Fruit fly (Drosophila melanogaster) whole organism, embryonic: ENCODE results near the gene CG6168.

Source experiments
- CG11560 ChIP-seq: fragments of 200-800 bp; sonication (Bioruptor generic); IDR thresholded peaks from 3 replicates; pipeline ENCODE4 v1.3.6; 2022; ENCODE audit warnings: missing biosample characterization, missing genetic modification characterization
- CG11696 ChIP-seq: fragments of 200-800 bp; sonication (Bioruptor generic); IDR thresholded peaks from 2 replicates; pipeline ENCODE4 v1.3.6; 2022; ENCODE audit warnings: missing biosample characterization, missing genetic modification characterization
- CG12104 ChIP-seq: fragments of 200-800 bp; sonication (Bioruptor generic); optimal IDR thresholded peaks from 3 replicates; lab custom pipeline; 2016; ENCODE audit warnings: missing biosample characterization, missing genetic modification characterization
- CG14050 ChIP-seq: fragments of 200-800 bp; sonication (Bioruptor generic); IDR thresholded peaks from 3 replicates; pipeline ENCODE4 v1.3.6; 2022; ENCODE audit warnings: missing biosample characterization, missing genetic modification characterization
- CG17359 ChIP-seq: fragments of 200-800 bp; sonication (Bioruptor generic); optimal IDR thresholded peaks from 3 replicates; lab custom pipeline; 2018; ENCODE audit warnings: missing biosample characterization, mild to moderate bottlenecking, missing genetic modification characterization, moderate library complexity
- CG17612 ChIP-seq: fragments of 200-800 bp; sonication (Bioruptor generic); IDR thresholded peaks from 2 replicates; pipeline ENCODE4 v1.3.6; 2022; ENCODE audit warnings: missing biosample characterization, missing genetic modification characterization
- CG1792 ChIP-seq: fragments of 200-800 bp; sonication (Bioruptor generic); optimal IDR thresholded peaks from 2 replicates; lab custom pipeline; 2016; ENCODE audit warnings: missing biosample characterization, missing genetic modification characterization
- CG18011 ChIP-seq: fragments of 200-800 bp; sonication (Bioruptor generic); optimal IDR thresholded peaks from 2 replicates; lab custom pipeline; 2017; ENCODE audit warnings: missing biosample characterization, missing genetic modification characterization, mild to moderate bottlenecking, moderate library complexity, missing genotype
- CG1832 ChIP-seq: fragments of 200-800 bp; sonication (Bioruptor generic); optimal IDR thresholded peaks from 2 replicates; lab custom pipeline; 2017; ENCODE audit warnings: missing biosample characterization, mild to moderate bottlenecking, missing genetic modification characterization, inconsistent platforms
- CG2116 ChIP-seq: fragments of 200-800 bp; sonication (Bioruptor generic); optimal IDR thresholded peaks from 3 replicates; lab custom pipeline; 2018; ENCODE audit warnings: missing biosample characterization, mild to moderate bottlenecking, missing genetic modification characterization
- CG32532 ChIP-seq: fragments of 200-800 bp; sonication (Bioruptor generic); IDR thresholded peaks from 2 replicates; pipeline ENCODE4 v1.3.6; 2022; ENCODE audit warnings: missing biosample characterization, missing genetic modification characterization
- CG32767 ChIP-seq: fragments of 200-800 bp; sonication (Bioruptor generic); IDR thresholded peaks from 2 replicates; pipeline ENCODE4 v1.3.6; 2022; ENCODE audit warnings: missing biosample characterization, missing genetic modification characterization
- CG32772 ChIP-seq: fragments of 200-800 bp; sonication (Bioruptor generic); IDR thresholded peaks from 2 replicates; pipeline ENCODE4 v1.3.6; 2022; ENCODE audit warnings: missing biosample characterization, missing genetic modification characterization
- CG3407 ChIP-seq: fragments of 200-800 bp; sonication (Bioruptor generic); optimal IDR thresholded peaks from 2 replicates; lab custom pipeline; 2018; ENCODE audit warnings: missing biosample characterization, mild to moderate bottlenecking, missing genetic modification characterization
- CG3847 ChIP-seq: fragments of 200-800 bp; sonication (Bioruptor generic); IDR thresholded peaks from 2 replicates; pipeline ENCODE4 v1.3.6; 2022; ENCODE audit warnings: missing biosample characterization, missing genetic modification characterization
- CG4328 ChIP-seq: fragments of 200-800 bp; sonication (Bioruptor generic); optimal IDR thresholded peaks from 3 replicates; lab custom pipeline; 2017; ENCODE audit warnings: missing biosample characterization, missing genetic modification reagents, missing genetic modification characterization
- CG4360 ChIP-seq: fragments of 200-800 bp; sonication (Bioruptor generic); IDR thresholded peaks from 2 replicates; pipeline ENCODE4 v1.3.6; 2022; ENCODE audit warnings: missing biosample characterization, missing genetic modification characterization
- CG4424 ChIP-seq: fragments of 200-800 bp; sonication (Bioruptor generic); optimal IDR thresholded peaks from 3 replicates; lab custom pipeline; 2016; ENCODE audit warnings: missing biosample characterization, missing genetic modification characterization
- CG4730 ChIP-seq: fragments of 200-800 bp; sonication (Bioruptor generic); IDR thresholded peaks from 2 replicates; pipeline ENCODE4 v1.3.6; 2022; ENCODE audit warnings: missing biosample characterization, missing genetic modification characterization
- CG4820 ChIP-seq: fragments of 200-800 bp; sonication (Bioruptor generic); optimal IDR thresholded peaks from 3 replicates; lab custom pipeline; 2016; ENCODE audit warnings: missing biosample characterization, missing genetic modification characterization
- CG5953 ChIP-seq: fragments of 200-800 bp; sonication (Bioruptor generic); IDR thresholded peaks from 2 replicates; pipeline ENCODE4 v1.3.6; 2022; ENCODE audit warnings: missing biosample characterization, missing genetic modification characterization
- CG6813 ChIP-seq: fragments of 200-800 bp; sonication (Bioruptor generic); optimal IDR thresholded peaks from 2 replicates; lab custom pipeline; 2017; ENCODE audit warnings: missing biosample characterization, missing genetic modification characterization, mild to moderate bottlenecking, moderate library complexity, missing genetic modification reagents
- Camta ChIP-seq: fragments of 200-800 bp; sonication (Bioruptor generic); optimal IDR thresholded peaks from 2 replicates; lab custom pipeline; 2016; ENCODE audit warnings: missing biosample characterization, missing genetic modification characterization
- Ets97D ChIP-seq: fragments of 200-800 bp; sonication (Bioruptor generic); optimal IDR thresholded peaks from 3 replicates; lab custom pipeline; 2016; ENCODE audit warnings: missing biosample characterization, missing genetic modification characterization
- Fer3 ChIP-seq: fragments of 200-800 bp; sonication (Bioruptor generic); optimal IDR thresholded peaks from 2 replicates; lab custom pipeline; 2018; ENCODE audit warnings: missing biosample characterization, mild to moderate bottlenecking, missing genetic modification characterization, moderate library complexity
- HHEX ChIP-seq: fragments of 200-800 bp; sonication (Bioruptor generic); optimal IDR thresholded peaks from 3 replicates; lab custom pipeline; 2017; ENCODE audit warnings: missing biosample characterization, mild to moderate bottlenecking, missing genetic modification characterization, missing genetic modification reagents
- Vsx1 ChIP-seq: fragments of 200-800 bp; sonication (Bioruptor generic); optimal IDR thresholded peaks from 2 replicates; lab custom pipeline; 2017; ENCODE audit warnings: missing biosample characterization, mild to moderate bottlenecking, missing genetic modification characterization, missing genetic modification reagents
- ara ChIP-seq: fragments of 200-800 bp; sonication (Bioruptor generic); IDR thresholded peaks from 2 replicates; pipeline ENCODE4 v1.3.6; 2022; ENCODE audit warnings: missing biosample characterization, missing genetic modification characterization
- bsh ChIP-seq, 2 experiments: fragments of 200-800 bp; sonication (Bioruptor generic); optimal IDR thresholded peaks; 2 replicates each; lab custom pipeline; 2017 to 2018; ENCODE audit warnings: mild to moderate bottlenecking in 2 of 2, missing biosample characterization in 2 of 2, missing genetic modification characterization in 2 of 2, moderate library complexity in 1 of 2
- btn ChIP-seq: fragments of 200-800 bp; sonication (Bioruptor generic); optimal IDR thresholded peaks from 2 replicates; lab custom pipeline; 2016; ENCODE audit warnings: missing biosample characterization, missing genetic modification characterization
- cad ChIP-seq: fragments of >200 bp; optimal IDR thresholded peaks from 2 replicates; lab custom pipeline; 2017; ENCODE audit warnings: missing biosample characterization, missing genetic modification characterization
- da ChIP-seq: fragments of 200-800 bp; sonication (Bioruptor generic); optimal IDR thresholded peaks from 2 replicates; lab custom pipeline; 2016; ENCODE audit warnings: missing biosample characterization, missing genetic modification characterization
- dan ChIP-seq: fragments of 200-800 bp; sonication (Bioruptor generic); IDR thresholded peaks from 2 replicates; pipeline ENCODE4 v1.3.6; 2022; ENCODE audit warnings: missing biosample characterization, missing genetic modification characterization
- dati ChIP-seq: fragments of 200-800 bp; sonication (Bioruptor generic); IDR thresholded peaks from 2 replicates; pipeline ENCODE4 v1.3.6; 2022; ENCODE audit warnings: missing biosample characterization, missing genetic modification characterization
- dm ChIP-seq: fragments of 200-800 bp; sonication (Bioruptor generic); optimal IDR thresholded peaks from 3 replicates; lab custom pipeline; 2016; ENCODE audit warnings: missing biosample characterization, missing genetic modification characterization
- dpn ChIP-seq, 2 experiments: fragments of 200-800 bp; sonication (Bioruptor generic); optimal IDR thresholded peaks; 3 replicates each; lab custom pipeline; 2016; ENCODE audit warnings: missing biosample characterization in 2 of 2, missing genetic modification characterization in 2 of 2
- exex ChIP-seq: fragments of 200-800 bp; sonication (Bioruptor generic); optimal IDR thresholded peaks from 4 replicates; lab custom pipeline; 2018; ENCODE audit warnings: missing biosample characterization, mild to moderate bottlenecking, missing genetic modification characterization, moderate library complexity
- gt ChIP-seq: fragments of 200-800 bp; sonication (Bioruptor generic); IDR thresholded peaks from 2 replicates; pipeline ENCODE4 v1.3.6; 2022; ENCODE audit warnings: missing biosample characterization, missing genetic modification characterization
- jigr1 ChIP-seq: fragments of 200-800 bp; sonication (Bioruptor generic); IDR thresholded peaks from 3 replicates; pipeline ENCODE4 v1.3.6; 2022; ENCODE audit warnings: missing biosample characterization, missing genetic modification characterization
- ken ChIP-seq: fragments of 200-800 bp; sonication (Bioruptor generic); IDR thresholded peaks from 3 replicates; pipeline ENCODE4 v1.3.6; 2022; ENCODE audit warnings: missing biosample characterization, missing genetic modification characterization
- mam ChIP-seq: fragments of 200-800 bp; sonication (Bioruptor generic); optimal IDR thresholded peaks from 3 replicates; lab custom pipeline; 2016; ENCODE audit warnings: missing biosample characterization, missing genetic modification characterization
- nau ChIP-seq: fragments of 200-800 bp; sonication (Bioruptor generic); optimal IDR thresholded peaks from 3 replicates; lab custom pipeline; 2017; ENCODE audit warnings: missing biosample characterization, mild to moderate bottlenecking, missing genetic modification characterization, missing genetic modification reagents
- pfk ChIP-seq: fragments of 200-800 bp; sonication (Bioruptor generic); optimal IDR thresholded peaks from 2 replicates; lab custom pipeline; 2018; ENCODE audit warnings: missing biosample characterization, mild to moderate bottlenecking, missing genetic modification characterization, moderate library complexity
- psq ChIP-seq: fragments of 200-800 bp; sonication (Bioruptor generic); optimal IDR thresholded peaks from 2 replicates; lab custom pipeline; 2017; ENCODE audit warnings: missing biosample characterization, missing genetic modification characterization
- pzg ChIP-seq: fragments of 200-800 bp; sonication (Bioruptor generic); optimal IDR thresholded peaks from 3 replicates; lab custom pipeline; 2018; ENCODE audit warnings: missing biosample characterization, mild to moderate bottlenecking, missing genetic modification characterization, moderate library complexity
- row ChIP-seq: fragments of 200-800 bp; sonication (Bioruptor generic); IDR thresholded peaks from 3 replicates; pipeline ENCODE4 v1.3.6; 2022; ENCODE audit warnings: missing biosample characterization, missing genetic modification characterization
- sens-2 ChIP-seq: fragments of 200-800 bp; sonication (Bioruptor generic); IDR thresholded peaks from 2 replicates; pipeline ENCODE4 v1.3.6; 2022; ENCODE audit warnings: missing biosample characterization, missing genetic modification characterization
- sisA ChIP-seq: fragments of 200-800 bp; sonication (Bioruptor generic); IDR thresholded peaks from 2 replicates; pipeline ENCODE4 v1.3.6; 2022; ENCODE audit warnings: missing biosample characterization, missing genetic modification characterization
- tll ChIP-seq, 2 experiments: fragments of 200-800 bp in 1 of 2; fragments of >200 bp in 1 of 2; sonication (Bioruptor generic) in 1 of 2; optimal IDR thresholded peaks; 2 replicates each; lab custom pipeline; 2017 to 2019; ENCODE audit warnings: missing biosample characterization in 2 of 2, missing genetic modification characterization in 2 of 2, mild to moderate bottlenecking in 1 of 2, moderate library complexity in 1 of 2
- vvl ChIP-seq: fragments of 200-800 bp; sonication (Bioruptor generic); IDR thresholded peaks from 2 replicates; pipeline ENCODE4 v1.3.6; 2022; ENCODE audit warnings: missing biosample characterization, missing genetic modification characterization
- yki ChIP-seq: fragments of >200 bp; optimal IDR thresholded peaks from 3 replicates; lab custom pipeline; 2018

CG6168 gene

DNA sequence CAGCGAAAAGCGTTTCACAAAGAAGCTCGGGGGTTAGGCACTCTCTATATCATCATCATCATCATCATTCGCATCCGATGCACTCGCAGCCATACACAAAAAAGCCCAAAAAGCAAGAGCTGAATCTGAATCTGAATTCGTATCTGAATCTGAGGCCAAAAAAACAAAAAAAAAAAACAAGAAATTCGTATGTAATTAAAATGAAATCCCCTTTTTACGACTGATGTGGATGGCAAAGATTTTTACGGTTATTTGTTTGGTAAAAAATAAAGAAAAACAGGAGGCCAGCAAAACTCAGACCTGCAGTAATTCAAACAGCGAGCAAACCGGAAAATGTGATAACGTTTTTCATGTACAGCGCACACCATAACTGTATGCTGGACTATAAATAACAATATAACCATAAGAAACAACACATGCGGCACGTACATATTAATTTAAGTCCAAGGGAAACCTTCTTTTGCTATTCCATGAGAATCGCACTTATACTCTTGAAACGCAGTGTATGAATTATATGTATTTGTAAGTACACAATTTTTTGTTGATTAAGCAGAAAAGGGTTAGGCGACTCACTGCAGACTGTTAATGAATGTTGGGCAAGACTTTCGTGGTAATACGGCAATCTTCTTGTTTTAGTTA, 2.9 kb downstream of the CG6168 start (continued):
- TF ChIP-seq nau (GFP tag; lab: Kevin White, UChicago) (peak; percentile 71), sisA (GFP tag; lab: Robert Waterston, UW) (peak; percentile 93), exex (tag; lab: Kevin White, UChicago) (peak; percentile 53), CG2116 (GFP tag; lab: Kevin White, UChicago) (peak; percentile 16), HHEX (GFP tag; lab: Kevin White, UChicago) (peak; percentile 89), cad (no peak), CG11696 (GFP tag; lab: Robert Waterston, UW) (peak; percentile 88), CG3847 (GFP tag; lab: Robert Waterston, UW) (peak; percentile 76), CG4730 (peak; percentile 89), CG4360 (GFP tag; lab: Robert Waterston, UW) (peak; percentile 70), CG11560 (tag; lab: Robert Waterston, UW) (peak; percentile 73; the same call in 2 of the 3 replicates), dm (GFP tag; lab: Kevin White, UChicago) (peak; percentile 64), pzg (GFP tag; lab: Kevin White, UChicago) (no peak), CG12104 (GFP tag; lab: Kevin White, UChicago) (peak; percentile 56), yki (no peak), jigr1 (GFP tag; lab: Robert Waterston, UW) (peak; percentile 84), psq (GFP tag; lab: Kevin White, UChicago) (peak; percentile 29), dpn (GFP tag; optimal IDR thresholded peaks at IDR 0.05; lab: Kevin White, UChicago) (peak; percentile 81 to 88), CG1792 (GFP tag; lab: Kevin White, UChicago) (peak; percentile 91), pfk (GFP tag; lab: Kevin White, UChicago) (no peak), CG5953 (GFP tag; lab: Robert Waterston, UW) (peak; percentile 89), sens-2 (GFP tag; lab: Robert Waterston, UW) (peak; percentile 79), Vsx1 (GFP tag; lab: Kevin White, UChicago) (peak; percentile 49), CG17612 (peak; percentile 66), dan (peak; percentile 56; the same call in 1 of the 2 replicates), CG3407 (GFP tag; lab: Kevin White, UChicago) (peak; percentile 73), CG32532 (GFP tag; lab: Robert Waterston, UW) (peak; percentile 88), vvl (GFP tag; lab: Robert Waterston, UW) (peak; percentile 97), bsh (GFP tag; optimal IDR thresholded peaks at IDR 0.05; lab: Kevin White, UChicago) (peak; percentile 17 to 91), gt (GFP tag; lab: Robert Waterston, UW) (peak; percentile 75), Camta (GFP tag; lab: Kevin White, UChicago) (peak; percentile 71), tll (GFP tag; optimal IDR thresholded peaks at IDR 0.05; lab: Kevin White, UChicago) (no peak), CG6813 (GFP tag; lab: Kevin White, UChicago) (peak; percentile 84), CG4328 (GFP tag; lab: Kevin White, UChicago) (peak; percentile 47), ara (GFP tag; lab: Robert Waterston, UW) (peak; percentile 95), btn (GFP tag; lab: Kevin White, UChicago) (peak; percentile 71), dati (GFP tag; lab: Robert Waterston, UW) (peak; percentile 86), CG32772 (peak; percentile 91), da (GFP tag; lab: Kevin White, UChicago) (peak; percentile 20), CG4820 (GFP tag; lab: Kevin White, UChicago) (peak; percentile 91), mam (peak; percentile 72), CG17359 (tag; lab: Kevin White, UChicago) (peak; percentile 90), CG18011 (GFP tag; lab: Kevin White, UChicago) (peak; percentile 53), CG1832 (GFP tag; lab: Kevin White, UChicago) (no peak), Ets97D (GFP tag; lab: Kevin White, UChicago) (peak; percentile 72), CG4424 (peak; percentile 88), ken (GFP tag; lab: Robert Waterston, UW) (peak; percentile 91), CG14050 (GFP tag; lab: Robert Waterston, UW) (peak; percentile 79), row (peak; percentile 89), CG32767 (GFP tag; lab: Robert Waterston, UW) (peak; percentile 90), Fer3 (tag; lab: Kevin White, UChicago) (peak; percentile 87)
